Worm (Caenorhabditis elegans) whole organism, L1 larva: ENCODE measurements around the gene pah-1.

Source experiments
- C16A3.4 ChIP-seq: fragments of 150-350 bp; optimal IDR thresholded peaks from 2 replicates; lab custom pipeline; 2014; ENCODE audit warnings: missing biosample characterization, missing genetic modification characterization
- C34B4.2 ChIP-seq: sonication (generic microtip); optimal IDR thresholded peaks from 2 replicates; lab custom pipeline; 2017; ENCODE audit warnings: mild to moderate bottlenecking, missing genetic modification characterization, missing compliant biosample characterization
- Y116A8C.19 ChIP-seq: sonication (generic microtip); optimal IDR thresholded peaks from 2 replicates; lab custom pipeline; 2016; ENCODE audit warnings: missing compliant biosample characterization, missing genetic modification characterization, borderline replicate concordance
- aha-1 ChIP-seq: fragments of 150-350 bp; optimal IDR thresholded peaks from 2 replicates; lab custom pipeline; 2014; ENCODE audit warnings: missing biosample characterization, missing genetic modification characterization
- blmp-1 ChIP-seq: fragments of 150-350 bp; optimal IDR thresholded peaks from 2 replicates; lab custom pipeline; 2014; ENCODE audit warnings: missing biosample characterization, missing genetic modification characterization
- ceh-63 ChIP-seq: fragments of 200-800 bp; sonication (Bioruptor generic); optimal IDR thresholded peaks from 2 replicates; lab custom pipeline; 2018; ENCODE audit warnings: mild to moderate bottlenecking, missing genetic modification characterization, missing compliant biosample characterization
- ceh-8 ChIP-seq: fragments of 200-800 bp; sonication (Bioruptor generic); optimal IDR thresholded peaks from 2 replicates; lab custom pipeline; 2018; ENCODE audit warnings: mild to moderate bottlenecking, missing genetic modification characterization, moderate library complexity, missing compliant biosample characterization
- egl-13 ChIP-seq: sonication (generic microtip); optimal IDR thresholded peaks from 2 replicates; lab custom pipeline; 2016; ENCODE audit warnings: missing genotype, missing genetic modification reagents, missing genetic modification characterization, missing compliant biosample characterization
- egl-27 ChIP-seq, 2 experiments: fragments of 150-350 bp in 1 of 2; sonication (generic microtip); optimal IDR thresholded peaks; 3 replicates each; lab custom pipeline; 2017 to 2018; ENCODE audit warnings: missing biosample characterization in 2 of 2, missing genetic modification characterization in 2 of 2, missing genetic modification reagents in 2 of 2
- elt-2 ChIP-seq: sonication (generic microtip); optimal IDR thresholded peaks from 2 replicates; lab custom pipeline; 2016; ENCODE audit warnings: missing genetic modification characterization, mild to moderate bottlenecking, inconsistent platforms, missing compliant biosample characterization, missing genetic modification reagents
- elt-3 ChIP-seq, 6 experiments: fragments of 150-350 bp in 1 of 6; sonication (generic microtip); optimal IDR thresholded peaks; 2 replicates each; lab custom pipeline; 2017 to 2018; ENCODE audit warnings: missing biosample characterization in 6 of 6, missing genetic modification characterization in 6 of 6, inconsistent platforms in 1 of 6
- fkh-10 ChIP-seq: sonication (generic microtip); optimal IDR thresholded peaks from 2 replicates; lab custom pipeline; 2017; ENCODE audit warnings: missing biosample characterization, missing genetic modification reagents, missing genetic modification characterization
- fkh-4 ChIP-seq: sonication (generic microtip); optimal IDR thresholded peaks from 2 replicates; lab custom pipeline; 2016; ENCODE audit warnings: missing compliant biosample characterization, missing genetic modification characterization, borderline replicate concordance
- fos-1 ChIP-seq: fragments of 150-350 bp; optimal IDR thresholded peaks from 2 replicates; lab custom pipeline; 2014; ENCODE audit warnings: missing biosample characterization, missing genetic modification characterization
- grh-1 ChIP-seq: fragments of 200-800 bp; sonication (Bioruptor generic); IDR thresholded peaks from 2 replicates; pipeline ENCODE4 v1.3.6; 2022; ENCODE audit warnings: missing genetic modification reagents, missing genetic modification characterization, missing compliant biosample characterization
- hlh-17 ChIP-seq: fragments of 200-800 bp; sonication (Bioruptor generic); optimal IDR thresholded peaks from 2 replicates; lab custom pipeline; 2018; ENCODE audit warnings: missing genetic modification characterization, mild to moderate bottlenecking, missing compliant biosample characterization, moderate library complexity, borderline replicate concordance
- hlh-4 ChIP-seq: sonication (generic microtip); optimal IDR thresholded peaks from 2 replicates; lab custom pipeline; 2016; ENCODE audit warnings: mild to moderate bottlenecking, missing genetic modification characterization, missing compliant biosample characterization
- irx-1 ChIP-seq: sonication (generic microtip); optimal IDR thresholded peaks from 2 replicates; lab custom pipeline; 2016; ENCODE audit warnings: missing genetic modification characterization, missing compliant biosample characterization
- jun-1 ChIP-seq: fragments of 150-350 bp; optimal IDR thresholded peaks from 2 replicates; lab custom pipeline; 2014; ENCODE audit warnings: missing biosample characterization, missing genetic modification reagents, missing genetic modification characterization
- lin-13 ChIP-seq: fragments of 150-350 bp; optimal IDR thresholded peaks from 2 replicates; lab custom pipeline; 2014; ENCODE audit warnings: missing biosample characterization, missing genetic modification reagents, missing genetic modification characterization
- lin-15B ChIP-seq: fragments of 150-350 bp; sonication (generic microtip); optimal IDR thresholded peaks from 3 replicates; lab custom pipeline; 2014; ENCODE audit warnings: missing biosample characterization, missing genetic modification characterization
- lin-35 ChIP-seq, 2 experiments: fragments of 150-350 bp; optimal IDR thresholded peaks; 2 replicates each; lab custom pipeline; 2014; ENCODE audit warnings: missing biosample characterization in 2 of 2, missing genetic modification characterization in 2 of 2, missing genetic modification reagents in 2 of 2
- lin-39 ChIP-seq: fragments of 150-350 bp; optimal IDR thresholded peaks from 2 replicates; lab custom pipeline; 2014; ENCODE audit warnings: missing biosample characterization, missing genetic modification reagents, missing genetic modification characterization
- lir-3 ChIP-seq: sonication (generic microtip); optimal IDR thresholded peaks from 2 replicates; lab custom pipeline; 2016; ENCODE audit warnings: mild to moderate bottlenecking, missing genetic modification characterization, moderate library complexity, missing compliant biosample characterization; ENCODE audit not compliant: poor library complexity
- mab-9 ChIP-seq: fragments of 200-800 bp; sonication (Bioruptor generic); IDR thresholded peaks from 2 replicates; pipeline ENCODE4 v1.3.6; 2022; ENCODE audit warnings: missing genetic modification reagents, missing genetic modification characterization, missing compliant biosample characterization
- mdl-1 ChIP-seq, 2 experiments: fragments of 150-350 bp; optimal IDR thresholded peaks; 2 replicates each; lab custom pipeline; 2014 to 2017; ENCODE audit warnings: missing biosample characterization in 2 of 2, missing genetic modification characterization in 2 of 2, inconsistent platforms in 1 of 2
- mef-2 ChIP-seq: fragments of 150-350 bp; optimal IDR thresholded peaks from 2 replicates; lab custom pipeline; 2014; ENCODE audit warnings: missing biosample characterization, missing genetic modification characterization
- nhr-12 ChIP-seq: sonication (generic microtip); optimal IDR thresholded peaks from 2 replicates; lab custom pipeline; 2017; ENCODE audit warnings: missing biosample characterization, missing genetic modification characterization
- nhr-19 ChIP-seq: fragments of 200-800 bp; sonication (Bioruptor generic); conservative IDR thresholded peaks from 2 replicates; pipeline ENCODE4 v1.3.6; 2022; ENCODE audit warnings: missing genetic modification characterization, missing compliant biosample characterization
- nhr-20 ChIP-seq: sonication (generic microtip); optimal IDR thresholded peaks from 2 replicates; lab custom pipeline; 2016; ENCODE audit warnings: mild to moderate bottlenecking, missing genetic modification characterization, missing compliant biosample characterization
- nhr-237 ChIP-seq: fragments of 150-350 bp; optimal IDR thresholded peaks from 2 replicates; lab custom pipeline; 2014; ENCODE audit warnings: missing biosample characterization, missing genetic modification characterization
- nhr-28 ChIP-seq: fragments of 150-350 bp; optimal IDR thresholded peaks from 2 replicates; lab custom pipeline; 2014; ENCODE audit warnings: missing biosample characterization, missing genetic modification characterization
- nhr-47 ChIP-seq: sonication (generic microtip); optimal IDR thresholded peaks from 2 replicates; lab custom pipeline; 2016; ENCODE audit warnings: mild to moderate bottlenecking, missing genetic modification characterization, moderate library complexity, missing compliant biosample characterization
- nhr-71 ChIP-seq: sonication (generic microtip); optimal IDR thresholded peaks from 2 replicates; lab custom pipeline; 2016; ENCODE audit warnings: mild to moderate bottlenecking, missing genetic modification characterization, moderate library complexity, missing compliant biosample characterization
- nhr-84 ChIP-seq: sonication (generic microtip); optimal IDR thresholded peaks from 2 replicates; lab custom pipeline; 2017; ENCODE audit warnings: missing biosample characterization, missing genetic modification characterization
- nhr-90 ChIP-seq: sonication (generic microtip); optimal IDR thresholded peaks from 2 replicates; lab custom pipeline; 2016; ENCODE audit warnings: mild to moderate bottlenecking, missing genetic modification characterization, missing compliant biosample characterization; ENCODE audit not compliant: poor library complexity
- pax-3 ChIP-seq: fragments of 200-800 bp; sonication (Bioruptor generic); optimal IDR thresholded peaks from 2 replicates; lab custom pipeline; 2018; ENCODE audit warnings: mild to moderate bottlenecking, missing genetic modification characterization, moderate library complexity, missing compliant biosample characterization
- skn-1 ChIP-seq: fragments of 150-350 bp; optimal IDR thresholded peaks from 2 replicates; lab custom pipeline; 2014; ENCODE audit warnings: missing biosample characterization, missing genetic modification characterization
- sox-4 ChIP-seq: sonication (generic microtip); optimal IDR thresholded peaks from 2 replicates; lab custom pipeline; 2016; ENCODE audit warnings: missing genetic modification characterization, missing compliant biosample characterization
- sup-37 ChIP-seq: fragments of 200-800 bp; sonication (Bioruptor generic); optimal IDR thresholded peaks from 2 replicates; lab custom pipeline; 2018; ENCODE audit warnings: mild to moderate bottlenecking, missing genetic modification characterization, missing compliant biosample characterization
- tbx-2 ChIP-seq: sonication (generic microtip); optimal IDR thresholded peaks from 2 replicates; lab custom pipeline; 2016; ENCODE audit warnings: missing genetic modification characterization, missing compliant biosample characterization
- tlp-1 ChIP-seq: fragments of 150-350 bp; optimal IDR thresholded peaks from 2 replicates; lab custom pipeline; 2014; ENCODE audit warnings: missing biosample characterization, missing genetic modification characterization
- unc-130 ChIP-seq: fragments of 150-350 bp; optimal IDR thresholded peaks from 2 replicates; lab custom pipeline; 2017; ENCODE audit warnings: missing biosample characterization, missing genetic modification characterization, inconsistent platforms
- unc-30 ChIP-seq: sonication (generic microtip); optimal IDR thresholded peaks from 2 replicates; lab custom pipeline; 2017; ENCODE audit warnings: missing biosample characterization, missing genetic modification characterization
- unc-86 ChIP-seq: sonication (generic microtip); optimal IDR thresholded peaks from 2 replicates; lab custom pipeline; 2016; ENCODE audit warnings: missing genetic modification characterization, missing compliant biosample characterization
- unc-98 ChIP-seq: fragments of 200-800 bp; sonication (Bioruptor generic); IDR thresholded peaks from 2 replicates; pipeline ENCODE4 v1.3.6; 2022; ENCODE audit warnings: missing genetic modification characterization, missing compliant biosample characterization
- xbp-1 ChIP-seq: sonication (generic microtip); optimal IDR thresholded peaks from 2 replicates; lab custom pipeline; 2016; ENCODE audit warnings: missing genetic modification characterization, missing compliant biosample characterization
- zag-1 ChIP-seq: fragments of 150-350 bp; optimal IDR thresholded peaks from 2 replicates; lab custom pipeline; 2014; ENCODE audit warnings: missing biosample characterization, missing genetic modification characterization
- ztf-11 ChIP-seq, 2 experiments: sonication (generic microtip); optimal IDR thresholded peaks; 2 replicates each; lab custom pipeline; 2016 to 2017; ENCODE audit warnings: missing genetic modification characterization in 2 of 2, missing biosample characterization in 1 of 2, missing compliant biosample characterization in 1 of 2

Gene pah-1

DNA sequence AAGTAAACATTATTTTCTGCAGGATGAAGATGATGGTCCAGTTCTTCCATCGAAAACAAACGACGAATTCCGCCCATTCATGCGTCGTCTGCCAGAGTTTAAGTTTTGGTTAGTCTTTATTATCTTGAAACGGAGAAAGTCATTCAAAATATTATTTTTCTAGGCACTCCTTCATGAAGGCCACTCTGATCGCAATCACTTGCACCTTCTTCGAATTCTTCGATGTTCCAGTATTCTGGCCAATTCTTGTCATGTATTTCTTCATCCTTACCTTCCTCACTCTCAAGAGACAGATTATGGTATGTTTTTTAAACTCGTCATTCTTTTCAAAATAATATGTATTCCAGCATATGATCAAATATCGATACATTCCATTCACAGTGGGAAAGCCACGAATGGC lies 45.0 kb upstream of the pah-1 start:
- TF ChIP-seq lin-13 (GFP tag; lab: Kevin White, UChicago) (peak; percentile 9), nhr-20 (tag; lab: Kevin White, UChicago) (no peak), elt-3 (tag; optimal IDR thresholded peaks at IDR 0.05; lab: Kevin White, UChicago) (peak in 1 of 6 experiments; percentile 42), nhr-19 (0 out of 2 replicates have a peak, but pooled peaks have one; percentile 35)

DNA sequence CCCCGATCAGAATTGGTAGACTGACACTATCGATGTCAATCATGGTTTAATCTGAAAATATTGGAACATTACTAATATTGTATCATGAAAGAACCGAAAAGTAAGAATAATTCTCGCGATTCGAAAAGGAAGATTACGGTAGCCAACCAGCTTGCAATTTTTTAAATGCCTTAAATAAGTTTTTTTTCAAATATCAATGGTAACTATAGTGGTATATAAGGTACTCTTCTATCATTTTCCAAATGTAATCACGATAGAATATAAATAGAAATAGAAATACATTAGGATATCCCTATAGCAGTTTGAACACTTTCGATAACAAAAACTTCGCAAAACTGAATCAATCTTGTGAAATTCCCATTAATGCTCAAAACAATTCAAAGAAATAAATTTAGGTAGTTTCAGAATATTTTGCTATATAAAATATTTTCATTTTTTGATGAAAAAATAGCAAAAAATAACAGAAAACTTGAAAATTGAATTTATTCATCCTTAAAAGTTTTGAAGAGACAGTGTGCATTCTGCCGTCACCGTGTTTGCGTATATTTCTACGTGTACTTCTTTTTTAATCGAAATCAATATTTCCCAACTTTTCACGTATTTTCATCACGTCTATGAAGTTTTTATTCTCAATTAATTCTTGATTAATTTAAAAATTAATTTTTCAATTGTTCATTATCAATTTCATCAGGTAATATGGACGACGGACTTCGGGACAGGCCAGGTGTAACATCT lies 44.0 kb upstream of the pah-1 start, which contains the start of the genes F46C5.9 and rer-1:
TSS of gene F46C5.9 (minus strand) at position 51 of the 735 bp plus-strand sequence.
TSS of gene rer-1 (plus strand) at position 692 of the 735 bp plus-strand sequence.
- TF ChIP-seq unc-86 (tag; lab: Kevin White, UChicago) (no peak), grh-1 (no peak), xbp-1 (peak; percentile 93), C34B4.2 (no peak), ceh-63 (no peak), skn-1 (no peak), irx-1 (tag; lab: Kevin White, UChicago) (no peak), sox-4 (no peak), hlh-17 (no peak), lin-39 (no peak), nhr-20 (tag; lab: Kevin White, UChicago) (peak; percentile 29), lin-15B (tag; lab: Kevin White, UChicago) (no peak), unc-98 (GFP tag; lab: Robert Waterston, UW) (no peak), fkh-4 (no peak), egl-13 (tag; lab: Kevin White, UChicago) (no peak), nhr-12 (tag; lab: Kevin White, UChicago) (no peak), pax-3 (tag; lab: Kevin White, UChicago) (no peak), nhr-90 (no peak), mdl-1 (tag; optimal IDR thresholded peaks at IDR 0.05; lab: Kevin White, UChicago) (no peak), lin-13 (GFP tag; lab: Kevin White, UChicago) (no peak), nhr-28 (tag; lab: Kevin White, UChicago) (no peak), lin-35 (GFP tag; optimal IDR thresholded peaks at IDR 0.05; lab: Kevin White, UChicago) (peak; percentile 25 to 54), mef-2 (tag; lab: Kevin White, UChicago) (no peak), hlh-4 (tag; lab: Kevin White, UChicago) (no peak), nhr-237 (no peak), zag-1 (tag; lab: Kevin White, UChicago) (no peak), lir-3 (tag; lab: Kevin White, UChicago) (no peak), mab-9 (GFP tag; lab: Robert Waterston, UW) (no peak), fos-1 (tag; lab: Kevin White, UChicago) (no peak), nhr-71 (tag; lab: Kevin White, UChicago) (peak; percentile 14), nhr-84 (tag; lab: Kevin White, UChicago) (no peak), C16A3.4 (tag; lab: Kevin White, UChicago) (peak; percentile 25), ceh-8 (GFP tag; lab: Kevin White, UChicago) (no peak), elt-2 (tag; lab: Kevin White, UChicago) (no peak), unc-30 (tag; lab: Kevin White, UChicago) (no peak), tbx-2 (no peak), aha-1 (no peak), tlp-1 (tag; lab: Kevin White, UChicago) (no peak), egl-27 (tag; optimal IDR thresholded peaks at IDR 0.05; lab: Kevin White, UChicago) (no peak), fkh-10 (no peak), ztf-11 (tag; optimal IDR thresholded peaks at IDR 0.05; lab: Kevin White, UChicago) (no peak), sup-37 (no peak), blmp-1 (peak; percentile 19), Y116A8C.19 (tag; lab: Kevin White, UChicago) (no peak), unc-130 (no peak), nhr-47 (tag; lab: Kevin White, UChicago) (peak; percentile 6), jun-1 (tag; lab: Kevin White, UChicago) (no peak)
